Fruit fly (Drosophila melanogaster) whole organism, wandering third instar larva: ENCODE data around the gene CG1582.

Experiments used
- Abd-B ChIP-seq: fragments of >200 bp; optimal IDR thresholded peaks from 2 replicates; lab custom pipeline; 2017; ENCODE audit warnings: missing biosample characterization, missing genetic modification characterization
- CG32264 ChIP-seq: fragments of 200-800 bp; sonication (Bioruptor generic); optimal IDR thresholded peaks from 2 replicates; lab custom pipeline; 2016; ENCODE audit warnings: missing biosample characterization, missing genetic modification characterization
- CrebA ChIP-seq: fragments of 200-800 bp; sonication (Bioruptor generic); optimal IDR thresholded peaks from 2 replicates; lab custom pipeline; 2016; ENCODE audit warnings: missing biosample characterization, mild to moderate bottlenecking, missing genetic modification characterization, borderline replicate concordance
- Dfd ChIP-seq: fragments of >200 bp; optimal IDR thresholded peaks from 2 replicates; lab custom pipeline; 2017; ENCODE audit warnings: missing biosample characterization, missing genetic modification characterization
- Dif ChIP-seq: fragments of 200-275, 200-300 bp; sonication (Bioruptor generic); optimal IDR thresholded peaks from 2 replicates; lab custom pipeline; 2018; ENCODE audit warnings: missing biosample characterization, missing genetic modification characterization; ENCODE audit not compliant: partially characterized antibody
- GATAd ChIP-seq: sonication (Bioruptor generic); optimal IDR thresholded peaks from 2 replicates; lab custom pipeline; 2016; ENCODE audit warnings: missing biosample characterization, missing genetic modification characterization
- HLH106 ChIP-seq: fragments of 200-800 bp; optimal IDR thresholded peaks from 3 replicates; lab custom pipeline; 2019; ENCODE audit warnings: missing biosample characterization, mild to moderate bottlenecking, missing genetic modification characterization, moderate library complexity
- Jra ChIP-seq: sonication (Bioruptor generic); optimal IDR thresholded peaks from 2 replicates; lab custom pipeline; 2016; ENCODE audit warnings: missing biosample characterization, missing genetic modification characterization
- Myc ChIP-seq: fragments of >200 bp; optimal IDR thresholded peaks from 2 replicates; lab custom pipeline; 2017
- OdsH ChIP-seq: fragments of 200-800 bp; sonication (Bioruptor generic); optimal IDR thresholded peaks from 2 replicates; lab custom pipeline; 2016; ENCODE audit warnings: missing biosample characterization, mild to moderate bottlenecking, missing genetic modification characterization
- Rel ChIP-seq, 2 experiments: fragments of 200-800 bp; sonication (Bioruptor generic) in 1 of 2; optimal IDR thresholded peaks; 2 replicates in 1 of 2; 3 replicates in 1 of 2; lab custom pipeline; 2016 to 2019; ENCODE audit warnings: mild to moderate bottlenecking in 2 of 2, missing biosample characterization in 2 of 2, missing genetic modification characterization in 2 of 2, moderate library complexity in 1 of 2
- Sp1 ChIP-seq: fragments of 200-800 bp; sonication (Bioruptor generic); optimal IDR thresholded peaks from 3 replicates; lab custom pipeline; 2019; ENCODE audit warnings: missing biosample characterization, mild to moderate bottlenecking, missing genetic modification characterization, moderate library complexity
- Vsx2 ChIP-seq: fragments of 200-300, 225-300 bp; sonication (Bioruptor generic); optimal IDR thresholded peaks from 2 replicates; lab custom pipeline; 2018; ENCODE audit warnings: missing biosample characterization, missing genetic modification characterization; ENCODE audit not compliant: partially characterized antibody
- dl ChIP-seq, 2 experiments: fragments of 175-275, 200-275 bp in 1 of 2; fragments of 200-275 bp in 1 of 2; sonication (Bioruptor generic); optimal IDR thresholded peaks; lab custom pipeline; 2018; ENCODE audit warnings: mild to moderate bottlenecking in 2 of 2, missing biosample characterization in 2 of 2, missing genetic modification characterization in 2 of 2, moderate library complexity in 2 of 2; ENCODE audit not compliant: partially characterized antibody in 2 of 2, insufficient read depth in 1 of 2
- dsf ChIP-seq: sonication (Bioruptor generic); optimal IDR thresholded peaks from 2 replicates; lab custom pipeline; 2016; ENCODE audit warnings: missing biosample characterization, missing genetic modification characterization, borderline replicate concordance
- ey ChIP-seq: fragments of 200-800 bp; sonication (Bioruptor generic); optimal IDR thresholded peaks from 2 replicates; lab custom pipeline; 2016; ENCODE audit warnings: missing biosample characterization, missing genetic modification characterization
- foxo ChIP-seq, 2 experiments: fragments of 200-800 bp; sonication (Bioruptor generic); optimal IDR thresholded peaks; 2 replicates in 1 of 2; 3 replicates in 1 of 2; lab custom pipeline; 2016 to 2017; ENCODE audit warnings: missing biosample characterization in 2 of 2, missing genetic modification characterization in 2 of 2
- fru ChIP-seq: fragments of 200-800 bp; sonication (Bioruptor generic); optimal IDR thresholded peaks from 3 replicates; lab custom pipeline; 2016; ENCODE audit warnings: missing biosample characterization, mild to moderate bottlenecking, missing genetic modification characterization
- h ChIP-seq: fragments of 200-800 bp; sonication (Bioruptor generic); optimal IDR thresholded peaks from 3 replicates; lab custom pipeline; 2016; ENCODE audit warnings: missing biosample characterization, mild to moderate bottlenecking, missing genetic modification characterization
- jim ChIP-seq: fragments of 175-275, 200-325 bp; sonication (Bioruptor generic); optimal IDR thresholded peaks from 2 replicates; lab custom pipeline; 2016; ENCODE audit warnings: missing biosample characterization, mild to moderate bottlenecking, missing genetic modification characterization
- lola ChIP-seq: fragments of >200 bp; optimal IDR thresholded peaks from 2 replicates; lab custom pipeline; 2017; ENCODE audit warnings: missing biosample characterization, missing genetic modification characterization
- pan ChIP-seq: fragments of >200 bp; optimal IDR thresholded peaks from 2 replicates; lab custom pipeline; 2017
- psq ChIP-seq: fragments of 200-800 bp; sonication (Bioruptor generic); optimal IDR thresholded peaks from 3 replicates; lab custom pipeline; 2017; ENCODE audit warnings: missing biosample characterization, mild to moderate bottlenecking, missing genetic modification characterization, moderate library complexity
- rgr ChIP-seq: fragments of 200-800 bp; sonication (Bioruptor generic); optimal IDR thresholded peaks from 3 replicates; lab custom pipeline; 2016; ENCODE audit warnings: missing biosample characterization, mild to moderate bottlenecking, missing genetic modification characterization
- sage ChIP-seq: fragments of 200-800 bp; sonication (Bioruptor generic); optimal IDR thresholded peaks from 2 replicates; lab custom pipeline; 2016; ENCODE audit warnings: missing biosample characterization, mild to moderate bottlenecking, missing genetic modification characterization
- sv ChIP-seq: fragments of 200-800 bp; sonication (Bioruptor generic); optimal IDR thresholded peaks from 3 replicates; lab custom pipeline; 2016; ENCODE audit warnings: missing biosample characterization, missing genetic modification characterization
- usp ChIP-seq: fragments of >200 bp; optimal IDR thresholded peaks from 2 replicates; lab custom pipeline; 2017; ENCODE audit warnings: missing biosample characterization, missing genetic modification characterization
- woc ChIP-seq: sonication (Bioruptor generic); optimal IDR thresholded peaks from 2 replicates; lab custom pipeline; 2016; ENCODE audit warnings: missing biosample characterization, mild to moderate bottlenecking, missing genetic modification characterization

The CG1582 gene

dm6 chrX:10926245-10926644 lies 27.1 kb upstream of the CG1582 start:
- TF ChIP-seq sage (GFP tag; lab: Kevin White, UChicago) (no peak), fru (no peak), woc (GFP tag; lab: Kevin White, UChicago) (no peak), Rel (GFP tag; optimal IDR thresholded peaks at IDR 0.05; lab: Kevin White, UChicago) (no peak), Rel (tag; optimal IDR thresholded peaks at IDR 0.05; lab: Kevin White, UChicago) (no peak), rgr (GFP tag; lab: Kevin White, UChicago) (no peak), dl (GFP tag; optimal IDR thresholded peaks at IDR 0.05; lab: Kevin White, UChicago; ENCODE audit: insufficient read depth in 1 of 2, partially characterized antibody in 2 of 2) (no peak), lola (GFP tag; lab: Kevin White, UChicago) (no peak), CrebA (GFP tag; lab: Kevin White, UChicago) (no peak), Abd-B (GFP tag; lab: Kevin White, UChicago) (no peak), ey (GFP tag; lab: Kevin White, UChicago) (no peak), sv (GFP tag; lab: Kevin White, UChicago) (no peak), Sp1 (GFP tag; lab: Kevin White, UChicago) (no peak), pan (lab: Kevin White, UChicago) (no peak), jim (GFP tag; lab: Kevin White, UChicago) (no peak), usp (GFP tag; lab: Kevin White, UChicago) (no peak), psq (GFP tag; lab: Kevin White, UChicago) (no peak)

dm6 chrX:10923711-10924281 lies 24.7 kb upstream of the CG1582 start, which contains the start of gene v:
Gene v, plus strand, starts transcription at chrX:10923972.
- no peak for TF ChIP-seq sage (GFP tag; lab: Kevin White, UChicago)
- peak; percentile 56 for TF ChIP-seq usp (GFP tag; lab: Kevin White, UChicago)
- no peak for TF ChIP-seq Dfd (GFP tag; lab: Kevin White, UChicago)
- TF ChIP-seq woc (GFP tag; lab: Kevin White, UChicago) = no peak
- TF ChIP-seq, all 38 proteins: peak for 1

- TF ChIP-seq sage (GFP tag; lab: Kevin White, UChicago) (no peak), pan (lab: Kevin White, UChicago) (no peak), dsf (GFP tag; lab: Kevin White, UChicago) (no peak), Jra (GFP tag; lab: Kevin White, UChicago) (no peak), foxo (GFP tag; optimal IDR thresholded peaks at IDR 0.05; lab: Kevin White, UChicago) (no peak), CG32264 (GFP tag; lab: Kevin White, UChicago) (no peak), sv (GFP tag; lab: Kevin White, UChicago) (no peak), rgr (GFP tag; lab: Kevin White, UChicago) (no peak)
Observed at dm6 chrX:10922178-10922577, 23.1 kb upstream of the CG1582 start.

dm6 chrX:10921665-10922064 lies 22.6 kb upstream of the CG1582 start:
- TF ChIP-seq CrebA (GFP tag; lab: Kevin White, UChicago) (no peak), lola (GFP tag; lab: Kevin White, UChicago) (no peak), OdsH (GFP tag; lab: Kevin White, UChicago) (no peak), psq (GFP tag; lab: Kevin White, UChicago) (no peak), Vsx2 (GFP tag; lab: Kevin White, UChicago) (no peak), Abd-B (GFP tag; lab: Kevin White, UChicago) (no peak), Rel (GFP tag; optimal IDR thresholded peaks at IDR 0.05; lab: Kevin White, UChicago) (no peak), Rel (tag; optimal IDR thresholded peaks at IDR 0.05; lab: Kevin White, UChicago) (no peak), h (GFP tag; lab: Kevin White, UChicago) (no peak), usp (GFP tag; lab: Kevin White, UChicago) (no peak), GATAd (GFP tag; lab: Kevin White, UChicago) (no peak), Dif (GFP tag; lab: Kevin White, UChicago) (no peak), dsf (GFP tag; lab: Kevin White, UChicago) (no peak), fru (no peak), HLH106 (tag; lab: Kevin White, UChicago) (no peak), Dfd (GFP tag; lab: Kevin White, UChicago) (no peak), pan (lab: Kevin White, UChicago) (no peak), Sp1 (GFP tag; lab: Kevin White, UChicago) (no peak), Myc (lab: Kevin White, UChicago) (no peak), Jra (GFP tag; lab: Kevin White, UChicago) (no peak), ey (GFP tag; lab: Kevin White, UChicago) (no peak)
